Fruit fly (Drosophila melanogaster): Measurements from ENCODE around the gene CG13058.

- TF ChIP-seq CG1620 (GFP tag; optimal IDR thresholded peaks at IDR 0.05) (no peak), CG7101 (tag; optimal IDR thresholded peaks at IDR 0.05) (no peak), cic (GFP tag; optimal IDR thresholded peaks at IDR 0.05) (no peak), Hr96 (GFP tag; optimal IDR thresholded peaks at IDR 0.05) (no peak), CG12768 (GFP tag; optimal IDR thresholded peaks at IDR 0.05) (no peak), ovo (GFP tag; optimal IDR thresholded peaks at IDR 0.05) (no peak), CG7045 (GFP tag; optimal IDR thresholded peaks at IDR 0.05) (no peak), Mnt (GFP tag; optimal IDR thresholded peaks at IDR 0.05) (no peak)
These were observed 5.3 kb upstream of the CG13058 start, which contains the start of gene CG13059 for dm6 chr3L:16323372-16323771.
